Fruit fly (Drosophila melanogaster) whole organism, embryonic: ENCODE measurements around the gene CG9948.

Experiments used
- B-H2 ChIP-seq: fragments of 200-800 bp; sonication (Bioruptor generic); optimal IDR thresholded peaks from 2 replicates; lab custom pipeline; 2018; ENCODE audit warnings: missing biosample characterization, mild to moderate bottlenecking, missing genetic modification characterization
- BtbVII ChIP-seq: fragments of 200-800 bp; sonication (Bioruptor generic); optimal IDR thresholded peaks from 3 replicates; lab custom pipeline; 2017; ENCODE audit warnings: missing biosample characterization, mild to moderate bottlenecking, missing genetic modification characterization
- CG1024 ChIP-seq: fragments of 200-800 bp; sonication (Bioruptor generic); IDR thresholded peaks from 2 replicates; pipeline ENCODE4 v1.3.6; 2022; ENCODE audit warnings: missing biosample characterization, missing genetic modification characterization
- CG11504 ChIP-seq: fragments of 200-800 bp; sonication (Bioruptor generic); optimal IDR thresholded peaks from 3 replicates; lab custom pipeline; 2019; ENCODE audit warnings: missing biosample characterization, mild to moderate bottlenecking, missing genetic modification characterization, moderate library complexity
- CG13624 ChIP-seq: fragments of 200-800 bp; sonication (Bioruptor generic); optimal IDR thresholded peaks from 2 replicates; lab custom pipeline; 2016; ENCODE audit warnings: missing biosample characterization, missing genetic modification characterization
- CG13775 ChIP-seq: fragments of 200-800 bp; sonication (Bioruptor generic); optimal IDR thresholded peaks from 3 replicates; lab custom pipeline; 2017; ENCODE audit warnings: missing biosample characterization, mild to moderate bottlenecking, missing genetic modification characterization
- CG13894 ChIP-seq: fragments of 200-800 bp; sonication (Bioruptor generic); optimal IDR thresholded peaks from 3 replicates; lab custom pipeline; 2018; ENCODE audit warnings: missing biosample characterization, mild to moderate bottlenecking, missing genetic modification characterization, moderate library complexity
- CG14667 ChIP-seq: fragments of 200-800 bp; sonication (Bioruptor generic); IDR thresholded peaks from 2 replicates; pipeline ENCODE4 v1.3.6; 2022; ENCODE audit warnings: missing biosample characterization, missing genetic modification characterization
- CG15514 ChIP-seq: fragments of 200-800 bp; sonication (Bioruptor generic); optimal IDR thresholded peaks from 3 replicates; lab custom pipeline; 2017; ENCODE audit warnings: missing biosample characterization, missing genetic modification characterization, mild to moderate bottlenecking, moderate library complexity, missing genetic modification reagents
- CG1602 ChIP-seq: fragments of 200-800 bp; sonication (Bioruptor generic); optimal IDR thresholded peaks from 3 replicates; lab custom pipeline; 2016; ENCODE audit warnings: missing biosample characterization, missing genetic modification characterization
- CG18262 ChIP-seq: fragments of 200-800 bp; optimal IDR thresholded peaks from 3 replicates; lab custom pipeline; 2019; ENCODE audit warnings: missing biosample characterization, mild to moderate bottlenecking, missing genetic modification characterization, moderate library complexity
- CG2129 ChIP-seq: fragments of 200-800 bp; sonication (Bioruptor generic); IDR thresholded peaks from 2 replicates; pipeline ENCODE4 v1.3.6; 2022; ENCODE audit warnings: missing biosample characterization, missing genetic modification characterization; ENCODE audit not compliant: partially characterized antibody
- CG31441 ChIP-seq: fragments of 200-800 bp; sonication (Bioruptor generic); IDR thresholded peaks from 2 replicates; pipeline ENCODE4 v1.3.6; 2022; ENCODE audit warnings: missing biosample characterization, missing genetic modification characterization
- CG32532 ChIP-seq: fragments of 200-800 bp; sonication (Bioruptor generic); IDR thresholded peaks from 2 replicates; pipeline ENCODE4 v1.3.6; 2022; ENCODE audit warnings: missing biosample characterization, missing genetic modification characterization
- CG33557 ChIP-seq: fragments of 200-800 bp; sonication (Bioruptor generic); optimal IDR thresholded peaks from 2 replicates; lab custom pipeline; 2019; ENCODE audit warnings: missing biosample characterization, mild to moderate bottlenecking, missing genetic modification characterization, moderate library complexity
- CG3407 ChIP-seq: fragments of 200-800 bp; sonication (Bioruptor generic); optimal IDR thresholded peaks from 2 replicates; lab custom pipeline; 2018; ENCODE audit warnings: missing biosample characterization, mild to moderate bottlenecking, missing genetic modification characterization
- CG8290 ChIP-seq, 3 experiments: fragments of 200-800 bp; sonication (Bioruptor generic); optimal IDR thresholded peaks; 2 replicates each; lab custom pipeline; 2016 to 2019; ENCODE audit warnings: missing biosample characterization in 3 of 3, missing genetic modification characterization in 3 of 3, mild to moderate bottlenecking in 2 of 3, moderate library complexity in 1 of 3
- CG8944 ChIP-seq: fragments of 200-800 bp; sonication (Bioruptor generic); optimal IDR thresholded peaks from 3 replicates; lab custom pipeline; 2016; ENCODE audit warnings: missing biosample characterization, missing genetic modification characterization
- CG9727 ChIP-seq: fragments of 200-800 bp; sonication (Bioruptor generic); optimal IDR thresholded peaks from 3 replicates; lab custom pipeline; 2017; ENCODE audit warnings: missing biosample characterization, mild to moderate bottlenecking, missing genetic modification characterization
- CrebB ChIP-seq: fragments of 200-800 bp; sonication (Bioruptor generic); optimal IDR thresholded peaks from 3 replicates; lab custom pipeline; 2018; ENCODE audit warnings: missing biosample characterization, mild to moderate bottlenecking, missing genetic modification characterization
- D19A ChIP-seq: fragments of 200-800 bp; optimal IDR thresholded peaks from 3 replicates; lab custom pipeline; 2019; ENCODE audit warnings: missing biosample characterization, mild to moderate bottlenecking, missing genetic modification characterization, moderate library complexity
- Fer1 ChIP-seq: fragments of 200-800 bp; sonication (Bioruptor generic); optimal IDR thresholded peaks from 2 replicates; lab custom pipeline; 2017; ENCODE audit warnings: missing biosample characterization, mild to moderate bottlenecking, missing genetic modification characterization
- Mad ChIP-seq: fragments of 200-800 bp; sonication (Bioruptor generic); optimal IDR thresholded peaks from 2 replicates; lab custom pipeline; 2016; ENCODE audit warnings: missing biosample characterization, missing genetic modification characterization
- Opbp ChIP-seq: fragments of 200-800 bp; sonication (Bioruptor generic); IDR thresholded peaks from 3 replicates; pipeline ENCODE4 v1.3.6; 2022; ENCODE audit warnings: missing biosample characterization, missing genetic modification characterization; ENCODE audit not compliant: partially characterized antibody
- TFAM ChIP-seq: fragments of 200-800 bp; sonication (Bioruptor generic); optimal IDR thresholded peaks from 2 replicates; lab custom pipeline; 2017; ENCODE audit warnings: missing biosample characterization, missing genetic modification characterization, inconsistent platforms
- cato ChIP-seq: fragments of 200-800 bp; sonication (Bioruptor generic); optimal IDR thresholded peaks from 2 replicates; lab custom pipeline; 2016; ENCODE audit warnings: missing biosample characterization, missing genetic modification characterization, borderline replicate concordance
- ci ChIP-seq: fragments of 200-800 bp; sonication (Bioruptor generic); IDR thresholded peaks from 3 replicates; pipeline ENCODE4 v1.3.6; 2022; ENCODE audit warnings: missing biosample characterization, missing genetic modification characterization
- danr ChIP-seq: fragments of 200-800 bp; sonication (Bioruptor generic); IDR thresholded peaks from 2 replicates; pipeline ENCODE4 v1.3.6; 2022; ENCODE audit warnings: missing biosample characterization, missing genetic modification characterization
- dpn ChIP-seq, 2 experiments: fragments of 200-800 bp; sonication (Bioruptor generic); optimal IDR thresholded peaks; 3 replicates each; lab custom pipeline; 2016; ENCODE audit warnings: missing biosample characterization in 2 of 2, missing genetic modification characterization in 2 of 2
- fd3F ChIP-seq: fragments of 200-800 bp; sonication (Bioruptor generic); optimal IDR thresholded peaks from 2 replicates; lab custom pipeline; 2018; ENCODE audit warnings: missing biosample characterization, mild to moderate bottlenecking, missing genetic modification characterization, moderate library complexity
- fru ChIP-seq: fragments of >200 bp; optimal IDR thresholded peaks from 2 replicates; lab custom pipeline; 2017
- gem ChIP-seq: fragments of 200-800 bp; sonication (Bioruptor generic); optimal IDR thresholded peaks from 2 replicates; lab custom pipeline; 2019; ENCODE audit warnings: missing biosample characterization, mild to moderate bottlenecking, missing genetic modification characterization, moderate library complexity
- hb ChIP-seq: fragments of 200-800 bp; sonication (Bioruptor generic); IDR thresholded peaks from 3 replicates; pipeline ENCODE4 v1.3.6; 2022; ENCODE audit warnings: missing biosample characterization, missing genetic modification characterization; ENCODE audit not compliant: partially characterized antibody
- klu ChIP-seq: fragments of 200-800 bp; sonication (Bioruptor generic); IDR thresholded peaks from 2 replicates; pipeline ENCODE4 v1.3.6; 2022; ENCODE audit warnings: missing biosample characterization, missing genetic modification characterization
- mld ChIP-seq: fragments of 200-800 bp; sonication (Bioruptor generic); IDR thresholded peaks from 3 replicates; pipeline ENCODE4 v1.3.6; 2022; ENCODE audit warnings: missing biosample characterization, missing genetic modification characterization; ENCODE audit not compliant: partially characterized antibody
- nerfin-2 ChIP-seq: fragments of 200-800 bp; sonication (Bioruptor generic); IDR thresholded peaks from 2 replicates; pipeline ENCODE4 v1.3.6; 2022; ENCODE audit warnings: missing biosample characterization, missing genetic modification characterization; ENCODE audit not compliant: partially characterized antibody
- p53 ChIP-seq: fragments of 200-800 bp; sonication (Bioruptor generic); optimal IDR thresholded peaks from 2 replicates; lab custom pipeline; 2016; ENCODE audit warnings: missing biosample characterization, missing genetic modification characterization
- peb ChIP-seq: fragments of 200-800 bp; sonication (Bioruptor generic); IDR thresholded peaks from 2 replicates; pipeline ENCODE4 v1.3.6; 2022; ENCODE audit warnings: missing biosample characterization, missing genetic modification characterization
- repo ChIP-seq: fragments of 200-800 bp; sonication (Bioruptor generic); optimal IDR thresholded peaks from 2 replicates; lab custom pipeline; 2016; ENCODE audit warnings: missing biosample characterization, missing genetic modification characterization
- sd ChIP-seq: fragments of 200-800 bp; sonication (Bioruptor generic); optimal IDR thresholded peaks from 3 replicates; lab custom pipeline; 2018; ENCODE audit warnings: missing biosample characterization, mild to moderate bottlenecking, missing genetic modification characterization, moderate library complexity
- so ChIP-seq: fragments of 200-800 bp; sonication (Bioruptor generic); IDR thresholded peaks from 3 replicates; pipeline ENCODE4 v1.3.6; 2022; ENCODE audit warnings: missing biosample characterization, missing genetic modification characterization
- tgo ChIP-seq: fragments of 200-800 bp; sonication (Bioruptor generic); IDR thresholded peaks from 3 replicates; pipeline ENCODE4 v1.3.6; 2022; ENCODE audit warnings: missing biosample characterization, missing genetic modification characterization
- ttk ChIP-seq: fragments of 200-800 bp; sonication (Bioruptor generic); IDR thresholded peaks from 2 replicates; pipeline ENCODE4 v2.1.2; 2022; ENCODE audit warnings: missing biosample characterization, missing genetic modification characterization
- unc-4 ChIP-seq: fragments of 200-800 bp; sonication (Bioruptor generic); IDR thresholded peaks from 2 replicates; pipeline ENCODE4 v1.3.6; 2022; ENCODE audit warnings: missing biosample characterization, missing genetic modification characterization; ENCODE audit not compliant: partially characterized antibody
- wek ChIP-seq: fragments of 200-800 bp; sonication (Bioruptor generic); optimal IDR thresholded peaks from 3 replicates; lab custom pipeline; 2018; ENCODE audit warnings: missing biosample characterization, mild to moderate bottlenecking, missing genetic modification characterization, moderate library complexity
- yki ChIP-seq: fragments of >200 bp; optimal IDR thresholded peaks from 3 replicates; lab custom pipeline; 2018
- z ChIP-seq: fragments of 200-800 bp; sonication (Bioruptor generic); IDR thresholded peaks from 3 replicates; pipeline ENCODE4 v1.3.6; 2022; ENCODE audit warnings: missing biosample characterization, missing genetic modification characterization
- zen ChIP-seq: fragments of 200-800 bp; sonication (Bioruptor generic); optimal IDR thresholded peaks from 3 replicates; lab custom pipeline; 2018; ENCODE audit warnings: missing biosample characterization, mild to moderate bottlenecking, missing genetic modification characterization, moderate library complexity
- zfh1 ChIP-seq: fragments of 200-800 bp; sonication (Bioruptor generic); IDR thresholded peaks from 3 replicates; pipeline ENCODE4 v1.3.6; 2022; ENCODE audit warnings: missing biosample characterization, missing genetic modification characterization

Gene CG9948

dm6 chr3L:6979387-6980249 lies 23.8 kb downstream of the CG9948 start, which contains the start of gene Galphai (continued):
- TF ChIP-seq gem (tag; lab: Kevin White, UChicago) (no peak), CG9727 (GFP tag; lab: Kevin White, UChicago) (no peak), CG8944 (GFP tag; lab: Kevin White, UChicago) (no peak), B-H2 (GFP tag; lab: Kevin White, UChicago) (no peak), CG2129 (GFP tag; lab: Robert Waterston, UW) (no peak), CrebB (peak; percentile 57), tgo (GFP tag; lab: Robert Waterston, UW) (no peak), z (GFP tag; lab: Robert Waterston, UW) (no peak), yki (lab: Kevin White, UChicago) (peak; percentile 42), CG8290 (GFP tag; optimal IDR thresholded peaks at IDR 0.05; lab: Kevin White, UChicago) (peak; percentile 89), CG8290 (tag; optimal IDR thresholded peaks at IDR 0.05; lab: Kevin White, UChicago) (peak; percentile 59 to 97), cato (GFP tag; lab: Kevin White, UChicago) (no peak), klu (GFP tag; lab: Robert Waterston, UW) (no peak), unc-4 (GFP tag; lab: Robert Waterston, UW) (peak; percentile 41), CG33557 (GFP tag; lab: Kevin White, UChicago) (peak; percentile 4), CG18262 (no peak), Mad (GFP tag; lab: Kevin White, UChicago) (peak; percentile 59), TFAM (GFP tag; lab: Kevin White, UChicago) (no peak), CG3407 (GFP tag; lab: Kevin White, UChicago) (no peak), CG13624 (GFP tag; lab: Kevin White, UChicago) (peak; percentile 80), Opbp (GFP tag; lab: Robert Waterston, UW) (peak; percentile 67; the same call in 1 of the 3 replicates), ttk (GFP tag; lab: Robert Waterston, UW) (no peak), mld (GFP tag; lab: Robert Waterston, UW) (no peak), CG15514 (GFP tag; lab: Kevin White, UChicago) (peak; percentile 92), peb (GFP tag; lab: Robert Waterston, UW) (no peak), so (GFP tag; lab: Robert Waterston, UW) (peak; percentile 20; the same call in 1 of the 3 replicates), repo (GFP tag; lab: Kevin White, UChicago) (peak; percentile 46), nerfin-2 (GFP tag; lab: Robert Waterston, UW) (no peak), sd (tag; lab: Kevin White, UChicago) (peak; percentile 36), CG13894 (tag; lab: Kevin White, UChicago) (peak; percentile 81), CG32532 (peak; percentile 24; the same call in 1 of the 2 replicates), wek (no peak), Fer1 (GFP tag; lab: Kevin White, UChicago) (no peak), p53 (GFP tag; lab: Kevin White, UChicago) (peak; percentile 74), CG13775 (GFP tag; lab: Kevin White, UChicago) (no peak), D19A (no peak), BtbVII (GFP tag; lab: Kevin White, UChicago) (no peak), fd3F (GFP tag; lab: Kevin White, UChicago) (no peak), danr (GFP tag; lab: Robert Waterston, UW) (no peak), CG1024 (GFP tag; lab: Robert Waterston, UW) (no peak), CG31441 (no peak), hb (GFP tag; lab: Robert Waterston, UW) (no peak), zfh1 (GFP tag; lab: Robert Waterston, UW) (no peak), zen (tag; lab: Kevin White, UChicago) (peak; percentile 64), CG14667 (GFP tag; lab: Robert Waterston, UW) (no peak), fru (no peak), CG1602 (peak; percentile 6), dpn (GFP tag; optimal IDR thresholded peaks at IDR 0.05; lab: Kevin White, UChicago) (peak; percentile 38 to 45), ci (peak; percentile 77; the same call in 2 of the 3 replicates), CG11504 (peak; percentile 37)
